Worm (Caenorhabditis elegans): ENCODE results near the gene srh-7.

DNA sequence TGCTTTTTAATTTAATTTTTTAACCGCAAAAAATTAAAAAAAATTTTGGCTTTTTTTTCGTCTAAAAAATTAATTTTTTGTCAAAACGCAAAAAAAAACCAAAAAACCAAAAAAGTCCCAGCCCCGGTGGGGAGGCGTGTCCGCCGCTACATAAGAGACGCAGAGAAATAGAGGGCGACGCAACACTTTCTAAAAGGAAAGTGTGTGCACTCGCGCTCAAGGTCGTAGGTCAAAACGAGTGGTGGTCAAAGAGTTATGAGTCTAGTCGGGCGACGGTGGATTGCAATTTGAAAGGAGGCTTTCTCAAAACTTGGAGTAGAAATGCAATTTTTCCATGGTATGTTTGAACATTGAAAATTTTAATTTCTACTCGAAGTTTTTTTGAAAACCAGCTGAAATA, 3.5 kb upstream of the srh-7 start:
- no peak for TF ChIP-seq ceh-36 (tag; optimal IDR thresholded peaks at IDR 0.05)
- no peak for TF ChIP-seq ama-1 (optimal IDR thresholded peaks at IDR 0.05)
- no peak for TF ChIP-seq flt-1 (GFP tag; IDR thresholded peaks at IDR 0.05)
- TF ChIP-seq tbx-37 (GFP tag; conservative IDR thresholded peaks at IDR 0.05) = no peak
- no peak for TF ChIP-seq scrt-1 (GFP tag; IDR thresholded peaks at IDR 0.05)
- no peak for TF ChIP-seq ceh-13 (GFP tag; optimal IDR thresholded peaks at IDR 0.05)
- TF ChIP-seq ets-7 (tag; optimal IDR thresholded peaks at IDR 0.05) = no peak
- no peak for TF ChIP-seq pes-1 (GFP tag; IDR thresholded peaks at IDR 0.05)
- TF ChIP-seq aly-1 (tag; optimal IDR thresholded peaks at IDR 0.05) = no peak
- TF ChIP-seq hnd-1 (tag; optimal IDR thresholded peaks at IDR 0.05) = no peak
- TF ChIP-seq tra-4 (tag; optimal IDR thresholded peaks at IDR 0.05) = no peak
- TF ChIP-seq sea-1 (GFP tag; conservative IDR thresholded peaks at IDR 0.05) = no peak
- no peak for TF ChIP-seq F13C5.2 (tag; optimal IDR thresholded peaks at IDR 0.05)
- no peak for TF ChIP-seq hmg-4 (GFP tag; optimal IDR thresholded peaks at IDR 0.05)

Data from whole organism, early embryonic.